Fruit fly (Drosophila melanogaster): ENCODE data around the gene cyst.
A peak's percentile ranks its signal among the peaks of the same experiment; 100 is the strongest.

Gene cyst

DNA sequence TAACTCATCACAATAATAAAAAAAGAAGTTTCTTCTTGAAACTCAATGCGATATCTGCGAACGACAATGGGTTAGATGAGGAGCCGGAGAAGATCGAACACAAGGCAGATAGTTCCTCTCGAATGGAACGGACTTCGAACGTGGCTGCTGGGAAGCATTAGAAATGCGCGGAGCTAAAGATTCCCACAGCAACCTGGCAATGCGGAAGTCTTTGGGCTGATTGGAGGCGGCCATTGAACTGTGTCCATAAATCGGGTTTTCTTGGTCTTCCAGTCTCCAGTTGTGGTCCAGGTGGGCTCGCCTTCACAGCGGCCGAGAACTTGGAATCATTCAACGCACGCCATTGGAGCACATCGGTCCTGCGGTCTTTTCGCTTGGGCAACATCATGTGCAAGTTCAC lies 31.7 kb upstream of the cyst start, which contains the start of gene CG13081:
Gene CG13081 (plus strand): TSS at position 301 of the 400 bp plus-strand sequence.
- TF ChIP-seq fd96Ca (GFP tag; IDR thresholded peaks at IDR 0.05) (no peak), CG13204 (GFP tag; optimal IDR thresholded peaks at IDR 0.05) (no peak)

DNA sequence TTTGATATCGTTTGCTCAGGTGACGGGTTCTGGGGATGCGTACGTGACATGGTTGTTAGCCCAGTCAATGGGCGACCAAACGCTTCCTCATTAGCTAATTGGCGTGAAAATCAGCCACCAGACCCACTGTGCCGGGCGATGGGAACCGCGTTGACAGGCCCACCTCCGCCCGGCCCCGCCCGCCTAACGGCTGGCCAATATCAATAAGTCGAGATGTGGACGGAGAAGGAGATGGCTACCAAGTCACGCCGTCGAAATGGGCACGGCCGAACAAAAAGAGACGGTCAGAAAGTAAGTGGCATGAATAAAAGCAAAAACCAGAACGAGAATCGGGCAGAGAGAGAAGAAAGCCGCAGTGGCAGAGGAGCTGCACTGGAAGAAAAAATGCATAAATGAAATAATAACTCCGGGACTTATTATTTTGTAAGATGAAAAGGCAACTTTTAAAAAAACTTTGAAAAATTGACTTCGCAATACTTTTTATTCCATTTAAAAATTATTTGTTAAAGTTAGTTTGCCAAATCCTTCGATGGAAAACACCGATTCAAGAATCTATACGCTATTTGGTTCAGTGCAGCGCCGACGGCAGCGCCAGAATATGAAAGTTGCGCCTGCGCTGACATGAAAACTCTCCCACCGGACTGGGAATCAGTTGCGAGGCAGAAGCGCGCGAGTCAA lies 29.4 kb upstream of the cyst start, which contains the start of gene CG13082:
Gene CG13082 (plus strand): TSS at position 647 of the 678 bp plus-strand sequence.
- TF ChIP-seq fd96Ca (GFP tag; IDR thresholded peaks at IDR 0.05) (peak; percentile 81), Snoo (tag; optimal IDR thresholded peaks at IDR 0.05) (peak; percentile 93), Ets98B (GFP tag; IDR thresholded peaks at IDR 0.05) (peak; percentile 83), CG14655 (GFP tag; optimal IDR thresholded peaks at IDR 0.05) (peak; percentile 97), CG15710 (tag; optimal IDR thresholded peaks at IDR 0.05) (peak; percentile 79), CG8301 (tag; optimal IDR thresholded peaks at IDR 0.05) (peak; percentile 97), CG9948 (tag; optimal IDR thresholded peaks at IDR 0.05) (peak; percentile 75), CG13204 (GFP tag; optimal IDR thresholded peaks at IDR 0.05) (peak; percentile 44), CG32121 (GFP tag; IDR thresholded peaks at IDR 0.05) (peak; percentile 49), Pif1A (GFP tag; optimal IDR thresholded peaks at IDR 0.05) (peak; percentile 85), CG4496 (GFP tag; IDR thresholded peaks at IDR 0.05) (peak; percentile 83), gl (tag; optimal IDR thresholded peaks at IDR 0.05) (no peak), rn (GFP tag; IDR thresholded peaks at IDR 0.05) (no peak), CG8159 (tag; optimal IDR thresholded peaks at IDR 0.05) (peak; percentile 83), D1 (tag; optimal IDR thresholded peaks at IDR 0.05) (no peak), CG17806 (tag; optimal IDR thresholded peaks at IDR 0.05) (peak; percentile 72), CG12605 (GFP tag; IDR thresholded peaks at IDR 0.05) (peak; percentile 75), CG34367 (tag; optimal IDR thresholded peaks at IDR 0.05) (peak; percentile 56), CG10348 (GFP tag; IDR thresholded peaks at IDR 0.05) (no peak), EcR (GFP tag; optimal IDR thresholded peaks at IDR 0.05) (peak; percentile 11), Pif1B (GFP tag; optimal IDR thresholded peaks at IDR 0.05) (peak; percentile 89)

- no peak for TF ChIP-seq CG13204 (GFP tag; optimal IDR thresholded peaks at IDR 0.05)
- no peak for TF ChIP-seq CG17806 (tag; optimal IDR thresholded peaks at IDR 0.05)
- TF ChIP-seq Snoo (tag; optimal IDR thresholded peaks at IDR 0.05) = no peak
- no peak for TF ChIP-seq CG4496 (GFP tag; IDR thresholded peaks at IDR 0.05)
- no peak for TF ChIP-seq CG32121 (GFP tag; IDR thresholded peaks at IDR 0.05)
- TF ChIP-seq CG34367 (tag; optimal IDR thresholded peaks at IDR 0.05) = no peak
- no peak for TF ChIP-seq Ets98B (GFP tag; IDR thresholded peaks at IDR 0.05)
- no peak for TF ChIP-seq D1 (tag; optimal IDR thresholded peaks at IDR 0.05)
- TF ChIP-seq CG8301 (tag; optimal IDR thresholded peaks at IDR 0.05) = no peak
- TF ChIP-seq CG15710 (tag; optimal IDR thresholded peaks at IDR 0.05) = no peak
- no peak for TF ChIP-seq rn (GFP tag; IDR thresholded peaks at IDR 0.05)
- no peak for TF ChIP-seq Pif1B (GFP tag; optimal IDR thresholded peaks at IDR 0.05)
- no peak for TF ChIP-seq CG10348 (GFP tag; IDR thresholded peaks at IDR 0.05)
- TF ChIP-seq fd96Ca (GFP tag; IDR thresholded peaks at IDR 0.05) = no peak
Observed at dm6 chr2L:19535234-19535633, 26.7 kb upstream of the cyst start, which contains the start of gene CG31697. TSS of gene CG31697 (plus strand) at chr2L:19535448.

DNA sequence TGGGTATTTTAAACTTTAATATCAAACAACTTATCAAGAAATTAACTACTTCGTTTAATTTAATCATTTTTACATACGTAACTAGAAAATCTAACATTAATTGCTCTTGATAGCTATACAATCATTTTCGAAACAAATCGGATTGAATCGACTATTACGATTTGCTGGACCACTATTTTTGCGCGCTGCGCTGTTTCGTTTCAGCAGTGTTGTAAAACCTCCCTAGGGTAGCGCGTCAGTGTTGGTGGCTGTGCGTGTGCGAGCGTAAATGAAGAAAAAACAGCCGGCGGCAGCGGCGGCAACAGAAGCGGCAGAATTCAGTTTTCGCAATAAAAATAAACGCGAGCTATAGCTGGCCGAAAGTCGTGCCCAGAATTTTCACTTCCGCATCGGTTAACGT lies 24.7 kb upstream of the cyst start, which contains the start of gene CG33116:
Gene CG33116 (plus strand): TSS at position 233 of the 400 bp plus-strand sequence.
- peak; percentile 86 for TF ChIP-seq Pif1A (GFP tag; optimal IDR thresholded peaks at IDR 0.05)
- peak; percentile 86 for TF ChIP-seq fd96Ca (GFP tag; IDR thresholded peaks at IDR 0.05)
- peak; percentile 70 for TF ChIP-seq CG17806 (tag; optimal IDR thresholded peaks at IDR 0.05)
- TF ChIP-seq Pif1B (GFP tag; optimal IDR thresholded peaks at IDR 0.05) = peak; percentile 78
- peak; percentile 87 for TF ChIP-seq CG14655 (GFP tag; optimal IDR thresholded peaks at IDR 0.05)
- peak; percentile 90 for TF ChIP-seq CG32121 (GFP tag; IDR thresholded peaks at IDR 0.05)
- TF ChIP-seq CG4496 (GFP tag; IDR thresholded peaks at IDR 0.05) = peak; percentile 91
- TF ChIP-seq Snoo (tag; optimal IDR thresholded peaks at IDR 0.05) = peak; percentile 76
- no peak for TF ChIP-seq EcR (GFP tag; optimal IDR thresholded peaks at IDR 0.05)
- peak; percentile 59 for TF ChIP-seq CG34367 (tag; optimal IDR thresholded peaks at IDR 0.05)
- TF ChIP-seq CG15710 (tag; optimal IDR thresholded peaks at IDR 0.05) = peak; percentile 76
- peak; percentile 63 for TF ChIP-seq CG12605 (GFP tag; IDR thresholded peaks at IDR 0.05)
- TF ChIP-seq CG9948 (tag; optimal IDR thresholded peaks at IDR 0.05) = peak; percentile 76
- TF ChIP-seq CG8301 (tag; optimal IDR thresholded peaks at IDR 0.05) = peak; percentile 85
- 0 out of 2 replicates have a peak, but pooled peaks have one; percentile 52 for TF ChIP-seq rn (GFP tag; IDR thresholded peaks at IDR 0.05)
- peak; percentile 51; the same call in 1 of the 2 replicates for TF ChIP-seq CG10348 (GFP tag; IDR thresholded peaks at IDR 0.05)
- TF ChIP-seq CG8159 (tag; optimal IDR thresholded peaks at IDR 0.05) = peak; percentile 79
- TF ChIP-seq gl (tag; optimal IDR thresholded peaks at IDR 0.05) = peak; percentile 31
- TF ChIP-seq D1 (tag; optimal IDR thresholded peaks at IDR 0.05) = peak; percentile 65
- peak; percentile 83 for TF ChIP-seq Ets98B (GFP tag; IDR thresholded peaks at IDR 0.05)
- TF ChIP-seq CG13204 (GFP tag; optimal IDR thresholded peaks at IDR 0.05) = peak; percentile 63

- no peak for TF ChIP-seq D1 (tag; optimal IDR thresholded peaks at IDR 0.05)
- TF ChIP-seq CG34367 (tag; optimal IDR thresholded peaks at IDR 0.05) = no peak
- no peak for TF ChIP-seq CG17806 (tag; optimal IDR thresholded peaks at IDR 0.05)
- TF ChIP-seq CG32121 (GFP tag; IDR thresholded peaks at IDR 0.05) = no peak
- TF ChIP-seq Pif1A (GFP tag; optimal IDR thresholded peaks at IDR 0.05) = no peak
- TF ChIP-seq CG4496 (GFP tag; IDR thresholded peaks at IDR 0.05) = no peak
- no peak for TF ChIP-seq fd96Ca (GFP tag; IDR thresholded peaks at IDR 0.05)
- no peak for TF ChIP-seq CG14655 (GFP tag; optimal IDR thresholded peaks at IDR 0.05)
- TF ChIP-seq EcR (GFP tag; optimal IDR thresholded peaks at IDR 0.05) = no peak
- no peak for TF ChIP-seq CG8159 (tag; optimal IDR thresholded peaks at IDR 0.05)
Observed at dm6 chr2L:19530092-19530491, 21.5 kb upstream of the cyst start, which contains the start of gene CG10165. TSS of gene CG10165 (minus strand) at chr2L:19530305.

Data from whole organism, pupa.